Worm (Caenorhabditis elegans) whole organism, young adult: ENCODE data around the gene F57B1.6.

Source experiments
- B0035.1 ChIP-seq: sonication (generic microtip); optimal IDR thresholded peaks from 2 replicates; lab custom pipeline; 2016; ENCODE audit warnings: missing genetic modification characterization, mild to moderate bottlenecking, missing compliant biosample characterization, missing genotype, missing genetic modification reagents
- F57C9.4 ChIP-seq: sonication (generic microtip); optimal IDR thresholded peaks from 2 replicates; lab custom pipeline; 2017; ENCODE audit warnings: mild to moderate bottlenecking, missing genetic modification characterization, missing compliant biosample characterization
- attf-3 ChIP-seq: fragments of 200-800 bp; sonication (Bioruptor generic); conservative IDR thresholded peaks from 2 replicates; pipeline ENCODE4 v1.3.6; 2022; ENCODE audit warnings: missing genetic modification reagents, missing genetic modification characterization, missing compliant biosample characterization
- ceh-91 ChIP-seq: fragments of 200-800 bp; sonication (Bioruptor generic); IDR thresholded peaks from 2 replicates; pipeline ENCODE4 v1.3.6; 2022; ENCODE audit warnings: missing genetic modification reagents, missing genetic modification characterization, missing compliant biosample characterization
- die-1 ChIP-seq: sonication (generic microtip); optimal IDR thresholded peaks from 2 replicates; lab custom pipeline; 2016; ENCODE audit warnings: missing genotype, mild to moderate bottlenecking, missing genetic modification characterization, missing compliant biosample characterization
- hlh-12 ChIP-seq: sonication (generic microtip); optimal IDR thresholded peaks from 2 replicates; lab custom pipeline; 2016; ENCODE audit warnings: missing genetic modification characterization, missing compliant biosample characterization
- pbrm-1 ChIP-seq: fragments of 200-800 bp; sonication (Bioruptor generic); IDR thresholded peaks from 2 replicates; pipeline ENCODE4 v1.3.6; 2022; ENCODE audit warnings: missing genetic modification reagents, missing genetic modification characterization, missing compliant biosample characterization
- snpc-1.1 ChIP-seq: sonication (generic microtip); optimal IDR thresholded peaks from 2 replicates; lab custom pipeline; 2017; ENCODE audit warnings: missing genetic modification characterization, mild to moderate bottlenecking, missing compliant biosample characterization, antibody characterized with exemption, moderate library complexity, missing genotype, missing genetic modification reagents; ENCODE audit not compliant: insufficient read depth

- TF ChIP-seq attf-3 (GFP tag; lab: Robert Waterston, UW) = no peak
- TF ChIP-seq ceh-91 (GFP tag; lab: Robert Waterston, UW) = no peak
- TF ChIP-seq pbrm-1 (GFP tag; lab: Robert Waterston, UW) = no peak
- TF ChIP-seq die-1 = no peak
- TF ChIP-seq B0035.1 (tag; lab: Kevin White, UChicago) = no peak
- no peak for TF ChIP-seq hlh-12 (tag; lab: Kevin White, UChicago)
- no peak for TF ChIP-seq snpc-1.1 (tag; lab: Kevin White, UChicago)
- TF ChIP-seq F57C9.4 = no peak
Observed at ce11 chrV:13195548-13195947, 13.9 kb upstream of the F57B1.6 start, which contains the start of gene F57B1.1.
